Worm (Caenorhabditis elegans): Measurements from ENCODE around the gene K09F5.6.

DNA sequence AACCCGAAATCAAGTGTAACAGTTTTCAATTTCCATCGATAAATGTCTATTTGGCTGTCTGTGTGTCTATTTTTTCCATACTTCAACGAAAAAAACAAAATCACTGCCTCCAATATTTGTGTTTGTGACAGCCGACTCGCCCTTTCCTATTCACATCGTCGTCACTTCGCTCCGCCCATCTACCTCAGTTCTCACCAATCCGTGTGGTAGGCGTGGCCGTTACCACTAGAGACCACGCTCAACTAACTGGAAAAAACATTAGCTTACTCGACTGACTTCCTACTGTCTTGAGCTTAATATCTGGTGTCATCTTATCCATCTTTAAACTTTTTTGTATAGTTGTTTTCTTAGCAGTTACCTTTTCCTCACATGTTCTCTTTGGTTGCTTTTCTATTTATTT, 26.3 kb downstream of the K09F5.6 start:
- TF ChIP-seq him-1 (tag; optimal IDR thresholded peaks at IDR 0.05) (no peak), W03F9.2 (tag; optimal IDR thresholded peaks at IDR 0.05) (no peak)
